Worm (Caenorhabditis elegans) whole organism, L4 larva: ENCODE data around the gene pho-13.

Experiments used
- aly-2 ChIP-seq: sonication (generic microtip); optimal IDR thresholded peaks from 2 replicates; lab custom pipeline; 2018; ENCODE audit warnings: missing biosample characterization, missing genetic modification characterization
- duxl-1 ChIP-seq: sonication (generic microtip); optimal IDR thresholded peaks from 2 replicates; lab custom pipeline; 2016; ENCODE audit warnings: mild to moderate bottlenecking, missing genetic modification characterization, moderate library complexity, missing compliant biosample characterization; ENCODE audit not compliant: poor library complexity
- fos-1 ChIP-seq: fragments of 150-350 bp; optimal IDR thresholded peaks from 2 replicates; lab custom pipeline; 2014; ENCODE audit warnings: missing biosample characterization, missing genetic modification characterization
- lin-15B ChIP-seq: fragments of 150-350 bp; sonication (generic microtip); optimal IDR thresholded peaks from 3 replicates; lab custom pipeline; 2014; ENCODE audit warnings: missing biosample characterization, missing genetic modification characterization
- nhr-25 ChIP-seq: sonication (generic microtip); optimal IDR thresholded peaks from 2 replicates; lab custom pipeline; 2017; ENCODE audit warnings: missing genetic modification characterization, mild to moderate bottlenecking, missing compliant biosample characterization, antibody characterized with exemption, moderate library complexity, borderline replicate concordance; ENCODE audit not compliant: insufficient read depth
- unc-62 ChIP-seq, 3 experiments: fragments of 150-350 bp in 1 of 3; sonication (generic microtip); optimal IDR thresholded peaks in 2 of 3; peaks in 1 of 3; 1 replicate in 1 of 3; 2 replicates in 2 of 3; lab custom pipeline; 2014 to 2017; ENCODE audit warnings: missing biosample characterization in 3 of 3, missing genetic modification characterization in 3 of 3, missing genetic modification reagents in 3 of 3, missing genotype in 1 of 3
- zag-1 ChIP-seq: fragments of 150-350 bp; optimal IDR thresholded peaks from 2 replicates; lab custom pipeline; 2014; ENCODE audit warnings: missing biosample characterization, missing genetic modification characterization
- zip-11 ChIP-seq: fragments of 200-800 bp; sonication (Bioruptor generic); IDR thresholded peaks from 2 replicates; pipeline ENCODE4 v1.3.6; 2022; ENCODE audit warnings: missing genetic modification characterization, missing compliant biosample characterization

DNA sequence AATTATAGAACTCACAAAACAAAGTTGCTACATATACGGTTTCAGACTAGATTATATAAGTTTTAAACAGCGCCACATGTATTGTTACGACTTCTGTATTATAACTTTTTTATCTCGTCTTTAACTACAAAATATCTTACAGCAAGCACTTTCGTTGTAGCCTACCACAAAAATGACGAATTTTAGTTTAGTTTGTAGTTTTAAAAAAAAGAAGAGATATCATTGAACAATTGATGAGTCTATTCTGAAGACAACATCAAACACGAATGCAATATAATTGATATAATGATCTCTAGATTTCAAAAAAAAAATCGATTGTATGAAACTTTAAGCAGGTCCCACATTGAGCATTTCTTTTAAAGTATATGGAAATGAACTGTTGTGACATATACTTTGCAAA, 7.4 kb upstream of the pho-13 start:
- TF ChIP-seq zag-1 (tag; lab: Kevin White, UChicago) (no peak), unc-62 (GFP tag; optimal IDR thresholded peaks at IDR 0.05 in 1 of 2; lab: Kevin White, UChicago) (no peak), unc-62 (tag; optimal IDR thresholded peaks at IDR 0.05; lab: Kevin White, UChicago) (no peak), zip-11 (no peak), duxl-1 (tag; lab: Kevin White, UChicago) (no peak), lin-15B (tag; lab: Kevin White, UChicago) (no peak), nhr-25 (tag; lab: Kevin White, UChicago) (no peak), aly-2 (tag; lab: Kevin White, UChicago) (no peak), fos-1 (tag; lab: Kevin White, UChicago) (no peak)
